Worm (Caenorhabditis elegans): ENCODE data around the gene fbxa-76.

fbxa-76 gene

DNA sequence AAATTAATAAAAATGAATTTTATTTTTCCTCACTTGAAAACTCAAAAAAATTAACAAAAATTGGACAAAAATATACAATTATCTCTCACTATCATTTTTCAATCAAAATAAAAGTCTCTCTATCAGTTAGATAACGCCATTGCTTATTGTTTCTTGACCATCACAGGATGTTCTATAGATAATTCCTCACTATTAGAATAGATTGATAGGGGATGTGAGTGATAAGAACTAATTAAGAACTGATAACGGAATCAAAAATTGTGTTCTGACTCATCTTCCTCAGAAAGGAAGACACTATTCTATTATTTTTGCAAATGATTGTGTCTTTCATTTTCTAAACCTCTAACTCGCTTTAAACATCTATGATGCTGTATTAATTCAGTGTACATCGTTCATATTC is 40.2 kb upstream of the fbxa-76 start:
- no peak for TF ChIP-seq unc-30 (tag; optimal IDR thresholded peaks at IDR 0.05)
- peak; percentile 35 for TF ChIP-seq pqm-1 (tag; optimal IDR thresholded peaks at IDR 0.05)
- TF ChIP-seq jun-1 (tag; optimal IDR thresholded peaks at IDR 0.05), result peak; percentile 75
- no peak for TF ChIP-seq nhr-47 (tag; optimal IDR thresholded peaks at IDR 0.05)
- TF ChIP-seq elt-2 (tag; optimal IDR thresholded peaks at IDR 0.05), result peak; percentile 87

DNA sequence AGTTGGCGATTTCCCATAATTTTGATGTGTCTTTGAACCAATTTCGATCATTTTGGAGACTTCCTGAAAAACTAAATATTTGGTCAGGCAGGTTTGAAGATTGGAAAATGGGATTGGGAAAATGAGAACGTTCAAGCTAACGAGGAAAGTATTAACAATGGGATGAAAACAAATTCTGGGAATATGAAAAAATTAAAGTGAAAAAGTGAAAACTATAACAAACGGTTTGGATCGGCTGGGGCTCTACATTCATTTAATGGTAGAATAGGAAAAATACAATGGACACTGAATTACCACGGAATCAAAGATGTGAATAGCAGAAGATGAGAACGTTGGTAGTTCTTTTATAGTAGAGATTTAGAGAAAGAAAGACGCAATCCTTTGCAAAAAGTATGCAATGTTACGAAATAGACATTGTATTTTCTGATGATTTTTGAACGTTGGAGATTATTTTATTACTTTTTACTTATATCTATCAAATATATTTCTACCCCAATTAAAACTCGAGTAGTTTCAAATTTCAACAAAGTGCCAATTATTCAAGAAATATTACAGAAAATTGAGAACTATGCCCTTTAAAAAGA is 39.6 kb upstream of the fbxa-76 start, which contains the start of gene fbxa-50:
TSS of gene fbxa-50 (minus strand) at position 51 of the 584 bp plus-strand sequence.
- peak; percentile 21 for TF ChIP-seq skn-1 (tag; optimal IDR thresholded peaks at IDR 0.05)
- no peak for TF ChIP-seq snpc-4 (tag; optimal IDR thresholded peaks at IDR 0.05)

ce11 chrIII:1284584-1285046 is 35.7 kb upstream of the fbxa-76 start, which contains the start of gene fbxa-37:
Gene fbxa-37, plus strand, starts transcription at chrIII:1284996.
- TF ChIP-seq lin-14 (GFP tag; optimal IDR thresholded peaks at IDR 0.05), result peak; percentile 61
- no peak for TF ChIP-seq isw-1 (GFP tag; IDR thresholded peaks at IDR 0.05)
- no peak for TF ChIP-seq fkh-4 (tag; optimal IDR thresholded peaks at IDR 0.05; ENCODE audit: borderline replicate concordance)
- no peak for TF ChIP-seq nhr-76 (tag; optimal IDR thresholded peaks at IDR 0.05)
- TF ChIP-seq ceh-82 (tag; optimal IDR thresholded peaks at IDR 0.05), result peak in 2 of 3 experiments; percentile 32 to 34
- TF ChIP-seq pax-3 (tag; optimal IDR thresholded peaks at IDR 0.05), result no peak
- TF ChIP-seq swsn-7 (tag; optimal IDR thresholded peaks at IDR 0.05), result peak; percentile 25
- peak; percentile 67 for TF ChIP-seq nhr-237 (tag; optimal IDR thresholded peaks at IDR 0.05)
- peak; percentile 22 to 36 for TF ChIP-seq efl-1 (optimal IDR thresholded peaks at IDR 0.05)
- TF ChIP-seq efl-1 (GFP tag; optimal IDR thresholded peaks at IDR 0.05 in 1 of 2), result peak; percentile 18 to 80
- TF ChIP-seq elt-2 (tag; optimal IDR thresholded peaks at IDR 0.05), result peak; percentile 2
- peak; percentile 42 for TF ChIP-seq nhr-71 (tag; optimal IDR thresholded peaks at IDR 0.05)
- TF ChIP-seq lsy-2 (tag; optimal IDR thresholded peaks at IDR 0.05), result peak; percentile 37 to 59
- TF ChIP-seq skn-1 (tag; optimal IDR thresholded peaks at IDR 0.05), result peak; percentile 61
- peak in 1 of 2 experiments; percentile 25 for TF ChIP-seq lin-35 (GFP tag; optimal IDR thresholded peaks at IDR 0.05)
- peak; percentile 92 for TF ChIP-seq zip-4 (GFP tag; optimal IDR thresholded peaks at IDR 0.05)
- peak; percentile 18 for TF ChIP-seq nhr-47 (tag; optimal IDR thresholded peaks at IDR 0.05)

- peak; percentile 51 for TF ChIP-seq jun-1 (tag; optimal IDR thresholded peaks at IDR 0.05)
- TF ChIP-seq fos-1 (tag; optimal IDR thresholded peaks at IDR 0.05), result no peak
- peak in 1 of 6 experiments; percentile 43 for TF ChIP-seq elt-3 (tag; optimal IDR thresholded peaks at IDR 0.05)
- no peak for TF ChIP-seq lin-13 (GFP tag; optimal IDR thresholded peaks at IDR 0.05)
- no peak for TF ChIP-seq fkh-10 (GFP tag; optimal IDR thresholded peaks at IDR 0.05)
- no peak for TF ChIP-seq lin-14 (GFP tag; optimal IDR thresholded peaks at IDR 0.05)
- TF ChIP-seq rnt-1 (tag; optimal IDR thresholded peaks at IDR 0.05), result no peak
- no peak for TF ChIP-seq tbx-2 (tag; optimal IDR thresholded peaks at IDR 0.05)
- TF ChIP-seq vab-15 (tag; optimal IDR thresholded peaks at IDR 0.05), result no peak
- peak; percentile 55 for TF ChIP-seq zip-4 (GFP tag; optimal IDR thresholded peaks at IDR 0.05)
- TF ChIP-seq nhr-20 (tag; optimal IDR thresholded peaks at IDR 0.05), result peak; percentile 37
- no peak for TF ChIP-seq hlh-17 (GFP tag; optimal IDR thresholded peaks at IDR 0.05; ENCODE audit: borderline replicate concordance)
- TF ChIP-seq pqm-1 (tag; optimal IDR thresholded peaks at IDR 0.05), result peak; percentile 95
- no peak for TF ChIP-seq aly-2 (tag; optimal IDR thresholded peaks at IDR 0.05)
- peak in 1 of 2 experiments; percentile 29 for TF ChIP-seq lsy-2 (tag; optimal IDR thresholded peaks at IDR 0.05)
- TF ChIP-seq nhr-237 (tag; optimal IDR thresholded peaks at IDR 0.05), result no peak
- TF ChIP-seq dpl-1 (GFP tag; optimal IDR thresholded peaks at IDR 0.05), result no peak
- no peak for TF ChIP-seq nhr-19 (GFP tag; conservative IDR thresholded peaks at IDR 0.05)
- TF ChIP-seq F16B12.6 (tag; optimal IDR thresholded peaks at IDR 0.05), result no peak
- TF ChIP-seq grh-1 (GFP tag; IDR thresholded peaks at IDR 0.05), result no peak
- TF ChIP-seq lin-39 (tag; optimal IDR thresholded peaks at IDR 0.05), result no peak
- TF ChIP-seq ceh-8 (GFP tag; optimal IDR thresholded peaks at IDR 0.05), result no peak
- TF ChIP-seq alr-1 (tag; optimal IDR thresholded peaks at IDR 0.05; ENCODE audit: borderline replicate concordance), result no peak
- TF ChIP-seq unc-130 (tag; optimal IDR thresholded peaks at IDR 0.05), result no peak
- TF ChIP-seq lir-3 (tag; optimal IDR thresholded peaks at IDR 0.05; ENCODE audit: poor library complexity), result no peak
- TF ChIP-seq ces-1 (GFP tag; optimal IDR thresholded peaks at IDR 0.05), result no peak
- TF ChIP-seq dsc-1 (tag; optimal IDR thresholded peaks at IDR 0.05), result no peak
- TF ChIP-seq nhr-90 (tag; optimal IDR thresholded peaks at IDR 0.05; ENCODE audit: poor library complexity), result peak; percentile 3
- no peak for TF ChIP-seq pag-3 (tag; optimal IDR thresholded peaks at IDR 0.05; ENCODE audit: borderline replicate concordance, insufficient read depth)
Measured at ce11 chrIII:1279197-1279596, 30.2 kb upstream of the fbxa-76 start.

Measured in whole organism, L1 larva.